Fruit fly (Drosophila melanogaster) S2 (cell line): Measurements from ENCODE around the gene CG2656.
A peak's percentile ranks its signal among the peaks of the same experiment; 100 is the strongest.

Experiments
- CG8478 ChIP-seq: fragments of >200 bp; optimal IDR thresholded peaks from 2 replicates; lab custom pipeline; 2018
- CTCF ChIP-seq, 2 experiments: fragments of >200 bp; optimal IDR thresholded peaks; 2 replicates each; lab custom pipeline; 2018

Gene CG2656

dm6 chr3R:7144245-7144904 is at the start of gene CG2656, which contains the start of gene CG14610:
CG2656 (plus strand) TSS chr3R:7144724.
CG14610 (minus strand) TSS chr3R:7144295.
- TF ChIP-seq CTCF (optimal IDR thresholded peaks at IDR 0.05; lab: Kevin White, UChicago) (peak in 1 of 2 experiments; percentile 17), CG8478 (lab: Kevin White, UChicago) (no peak)

dm6 chr3R:7102853-7103833 is 41.4 kb upstream of the CG2656 start:
- TF ChIP-seq CTCF (optimal IDR thresholded peaks at IDR 0.05; lab: Kevin White, UChicago) (no peak), CG8478 (lab: Kevin White, UChicago) (no peak)

- TF ChIP-seq CTCF (optimal IDR thresholded peaks at IDR 0.05; lab: Kevin White, UChicago): no peak
- TF ChIP-seq CG8478 (lab: Kevin White, UChicago): no peak
These were observed 40.2 kb upstream of the CG2656 start for dm6 chr3R:7104308-7104707.

- TF ChIP-seq CTCF (optimal IDR thresholded peaks at IDR 0.05; lab: Kevin White, UChicago) (no peak), CG8478 (lab: Kevin White, UChicago) (no peak)
These were observed 38.9 kb upstream of the CG2656 start for dm6 chr3R:7105503-7106164.

dm6 chr3R:7107713-7108588 is 36.6 kb upstream of the CG2656 start:
- TF ChIP-seq CTCF (optimal IDR thresholded peaks at IDR 0.05; lab: Kevin White, UChicago) (no peak), CG8478 (lab: Kevin White, UChicago) (no peak)

dm6 chr3R:7108589-7109312 is 35.8 kb upstream of the CG2656 start:
- no peak for TF ChIP-seq CG8478 (lab: Kevin White, UChicago)
- no peak for TF ChIP-seq CTCF (optimal IDR thresholded peaks at IDR 0.05; lab: Kevin White, UChicago)

dm6 chr3R:7109760-7110303 is 34.7 kb upstream of the CG2656 start:
- no peak for TF ChIP-seq CTCF (optimal IDR thresholded peaks at IDR 0.05; lab: Kevin White, UChicago)
- no peak for TF ChIP-seq CG8478 (lab: Kevin White, UChicago)

dm6 chr3R:7111206-7111858 is 33.2 kb upstream of the CG2656 start:
- no peak for TF ChIP-seq CG8478 (lab: Kevin White, UChicago)

dm6 chr3R:7112977-7113376 is 31.5 kb upstream of the CG2656 start:
- TF ChIP-seq CG8478 (lab: Kevin White, UChicago): no peak
- TF ChIP-seq CTCF (optimal IDR thresholded peaks at IDR 0.05; lab: Kevin White, UChicago): no peak

dm6 chr3R:7116511-7116910 is 28.0 kb upstream of the CG2656 start:
- TF ChIP-seq CG8478 (lab: Kevin White, UChicago) (no peak), CTCF (optimal IDR thresholded peaks at IDR 0.05; lab: Kevin White, UChicago) (no peak)

- TF ChIP-seq CG8478 (lab: Kevin White, UChicago) (no peak), CTCF (optimal IDR thresholded peaks at IDR 0.05; lab: Kevin White, UChicago) (no peak)
These were observed 26.9 kb upstream of the CG2656 start, which contains the start of gene Mlp84B for dm6 chr3R:7117590-7117989. Mlp84B (minus strand) TSS chr3R:7117732.
